Fruit fly (Drosophila melanogaster) whole organism, embryonic: ENCODE measurements around the gene eya.

Experiments
- BEAF-32 ChIP-seq: fragments of 200-800 bp; sonication (Bioruptor generic); optimal IDR thresholded peaks from 3 replicates; lab custom pipeline; 2017; ENCODE audit warnings: missing biosample characterization, missing genetic modification characterization, mild to moderate bottlenecking, moderate library complexity, missing genetic modification reagents
- CG10543 ChIP-seq: fragments of 200-800 bp; sonication (Bioruptor generic); optimal IDR thresholded peaks from 3 replicates; lab custom pipeline; 2017; ENCODE audit warnings: missing biosample characterization, mild to moderate bottlenecking, missing genetic modification characterization, moderate library complexity
- CG14965 ChIP-seq: fragments of 200-800 bp; sonication (Bioruptor generic); optimal IDR thresholded peaks from 2 replicates; lab custom pipeline; 2016; ENCODE audit warnings: missing biosample characterization, missing genetic modification characterization, borderline replicate concordance
- CG15479 ChIP-seq: fragments of 200-800 bp; sonication (Bioruptor generic); optimal IDR thresholded peaks from 3 replicates; lab custom pipeline; 2019; ENCODE audit warnings: missing biosample characterization, mild to moderate bottlenecking, missing genetic modification characterization, moderate library complexity
- CG18011 ChIP-seq: fragments of 200-800 bp; sonication (Bioruptor generic); optimal IDR thresholded peaks from 2 replicates; lab custom pipeline; 2017; ENCODE audit warnings: missing biosample characterization, missing genetic modification characterization, mild to moderate bottlenecking, moderate library complexity, missing genotype
- CG31441 ChIP-seq: fragments of 200-800 bp; sonication (Bioruptor generic); IDR thresholded peaks from 2 replicates; pipeline ENCODE4 v1.3.6; 2022; ENCODE audit warnings: missing biosample characterization, missing genetic modification characterization
- CG4328 ChIP-seq: fragments of 200-800 bp; sonication (Bioruptor generic); optimal IDR thresholded peaks from 3 replicates; lab custom pipeline; 2017; ENCODE audit warnings: missing biosample characterization, missing genetic modification reagents, missing genetic modification characterization
- CG6254 ChIP-seq: fragments of 200-800 bp; sonication (Bioruptor generic); optimal IDR thresholded peaks from 3 replicates; lab custom pipeline; 2017; ENCODE audit warnings: mild to moderate bottlenecking, missing biosample characterization, missing genetic modification reagents, missing genetic modification characterization
- CG6689 ChIP-seq: fragments of 200-800 bp; sonication (Bioruptor generic); IDR thresholded peaks from 2 replicates; pipeline ENCODE4 v1.3.6; 2022; ENCODE audit warnings: missing biosample characterization, missing genetic modification characterization
- CG8478 ChIP-seq: fragments of >200 bp; optimal IDR thresholded peaks from 2 replicates; lab custom pipeline; 2018
- CG8765 ChIP-seq: fragments of 200-800 bp; sonication (Bioruptor generic); IDR thresholded peaks from 2 replicates; pipeline ENCODE4 v1.3.6; 2022; ENCODE audit warnings: missing biosample characterization, missing genetic modification characterization
- CoRest ChIP-seq: fragments of 200-800 bp; sonication (Bioruptor generic); optimal IDR thresholded peaks from 3 replicates; lab custom pipeline; 2018; ENCODE audit warnings: missing biosample characterization, mild to moderate bottlenecking, missing genetic modification characterization, moderate library complexity
- Dip3 ChIP-seq: fragments of 200-800 bp; sonication (Bioruptor generic); optimal IDR thresholded peaks from 3 replicates; lab custom pipeline; 2016; ENCODE audit warnings: missing biosample characterization, missing genetic modification characterization
- Ets97D ChIP-seq: fragments of 200-800 bp; sonication (Bioruptor generic); optimal IDR thresholded peaks from 3 replicates; lab custom pipeline; 2016; ENCODE audit warnings: missing biosample characterization, missing genetic modification characterization
- Hand ChIP-seq: fragments of 200-800 bp; sonication (Bioruptor generic); optimal IDR thresholded peaks from 2 replicates; lab custom pipeline; 2017; ENCODE audit warnings: mild to moderate bottlenecking, missing biosample characterization, missing genetic modification reagents, missing genetic modification characterization
- HmgD ChIP-seq: fragments of 200-800 bp; sonication (Bioruptor generic); optimal IDR thresholded peaks from 3 replicates; lab custom pipeline; 2016; ENCODE audit warnings: missing biosample characterization, missing genetic modification characterization
- Mad ChIP-seq: fragments of 200-800 bp; sonication (Bioruptor generic); optimal IDR thresholded peaks from 2 replicates; lab custom pipeline; 2016; ENCODE audit warnings: missing biosample characterization, missing genetic modification characterization
- Mrtf ChIP-seq: fragments of 200-800 bp; sonication (Bioruptor generic); IDR thresholded peaks from 3 replicates; pipeline ENCODE4 v1.3.6; 2022; ENCODE audit warnings: missing biosample characterization, missing genetic modification characterization
- Nf-YC ChIP-seq: fragments of 200-800 bp; optimal IDR thresholded peaks from 3 replicates; lab custom pipeline; 2019; ENCODE audit warnings: missing biosample characterization, mild to moderate bottlenecking, missing genetic modification characterization, moderate library complexity
- Oli ChIP-seq: fragments of 200-800 bp; sonication (Bioruptor generic); optimal IDR thresholded peaks from 2 replicates; lab custom pipeline; 2018; ENCODE audit warnings: missing biosample characterization, mild to moderate bottlenecking, missing genetic modification characterization, moderate library complexity
- Ptx1 ChIP-seq: fragments of 200-800 bp; sonication (Bioruptor generic); IDR thresholded peaks from 2 replicates; pipeline ENCODE4 v1.3.6; 2022; ENCODE audit warnings: missing biosample characterization, missing genetic modification characterization
- Sox100B ChIP-seq: fragments of 200-800 bp; sonication (Bioruptor generic); optimal IDR thresholded peaks from 3 replicates; lab custom pipeline; 2018; ENCODE audit warnings: missing biosample characterization, mild to moderate bottlenecking, missing genetic modification characterization
- chm ChIP-seq: fragments of 200-800 bp; sonication (Bioruptor generic); IDR thresholded peaks from 2 replicates; pipeline ENCODE4 v1.3.6; 2022; ENCODE audit warnings: missing biosample characterization, missing genetic modification characterization
- dan ChIP-seq: fragments of 200-800 bp; sonication (Bioruptor generic); IDR thresholded peaks from 2 replicates; pipeline ENCODE4 v1.3.6; 2022; ENCODE audit warnings: missing biosample characterization, missing genetic modification characterization
- disco-r ChIP-seq: fragments of 200-800 bp; sonication (Bioruptor generic); optimal IDR thresholded peaks from 2 replicates; lab custom pipeline; 2016; ENCODE audit warnings: missing biosample characterization, missing genetic modification characterization
- ewg ChIP-seq: fragments of 200-800 bp; sonication (Bioruptor generic); optimal IDR thresholded peaks from 3 replicates; lab custom pipeline; 2017; ENCODE audit warnings: mild to moderate bottlenecking, missing biosample characterization, missing genetic modification reagents, missing genetic modification characterization
- exex ChIP-seq: fragments of 200-800 bp; sonication (Bioruptor generic); optimal IDR thresholded peaks from 4 replicates; lab custom pipeline; 2018; ENCODE audit warnings: missing biosample characterization, mild to moderate bottlenecking, missing genetic modification characterization, moderate library complexity
- eyg ChIP-seq: fragments of 200-800 bp; sonication (Bioruptor generic); optimal IDR thresholded peaks from 3 replicates; lab custom pipeline; 2016; ENCODE audit warnings: missing biosample characterization, missing genetic modification characterization
- fd3F ChIP-seq: fragments of 200-800 bp; sonication (Bioruptor generic); optimal IDR thresholded peaks from 2 replicates; lab custom pipeline; 2018; ENCODE audit warnings: missing biosample characterization, mild to moderate bottlenecking, missing genetic modification characterization, moderate library complexity
- fd64A ChIP-seq: fragments of 200-800 bp; sonication (Bioruptor generic); optimal IDR thresholded peaks from 3 replicates; lab custom pipeline; 2018; ENCODE audit warnings: missing biosample characterization, mild to moderate bottlenecking, missing genetic modification characterization
- gce ChIP-seq: fragments of 200-800 bp; sonication (Bioruptor generic); IDR thresholded peaks from 3 replicates; pipeline ENCODE4 v1.3.6; 2022; ENCODE audit warnings: missing biosample characterization, missing genetic modification characterization
- gcm ChIP-seq: fragments of 200-800 bp; sonication (Bioruptor generic); optimal IDR thresholded peaks from 2 replicates; lab custom pipeline; 2019; ENCODE audit warnings: missing biosample characterization, mild to moderate bottlenecking, missing genetic modification characterization, moderate library complexity
- hb ChIP-seq: fragments of 200-800 bp; sonication (Bioruptor generic); IDR thresholded peaks from 3 replicates; pipeline ENCODE4 v1.3.6; 2022; ENCODE audit warnings: missing biosample characterization, missing genetic modification characterization; ENCODE audit not compliant: partially characterized antibody
- hbn ChIP-seq: fragments of 200-800 bp; sonication (Bioruptor generic); IDR thresholded peaks from 2 replicates; pipeline ENCODE4 v1.3.6; 2022; ENCODE audit warnings: missing biosample characterization, missing genetic modification characterization; ENCODE audit not compliant: partially characterized antibody
- klu ChIP-seq: fragments of 200-800 bp; sonication (Bioruptor generic); IDR thresholded peaks from 2 replicates; pipeline ENCODE4 v1.3.6; 2022; ENCODE audit warnings: missing biosample characterization, missing genetic modification characterization
- kni ChIP-seq: fragments of 200-800 bp; sonication (Bioruptor generic); optimal IDR thresholded peaks from 3 replicates; lab custom pipeline; 2017; ENCODE audit warnings: mild to moderate bottlenecking, missing biosample characterization, missing genetic modification reagents, missing genetic modification characterization
- lola ChIP-seq, 3 experiments: fragments of >200 bp in 2 of 3; fragments of 200-800 bp in 1 of 3; sonication (Bioruptor generic) in 1 of 3; optimal IDR thresholded peaks; 2 replicates each; lab custom pipeline; 2017 to 2019; ENCODE audit warnings: missing biosample characterization in 3 of 3, missing genetic modification characterization in 3 of 3, mild to moderate bottlenecking in 1 of 3, moderate library complexity in 1 of 3
- odd ChIP-seq: fragments of 200-800 bp; sonication (Bioruptor generic); optimal IDR thresholded peaks from 2 replicates; lab custom pipeline; 2017; ENCODE audit warnings: missing biosample characterization, mild to moderate bottlenecking, missing genetic modification characterization
- peb ChIP-seq: fragments of 200-800 bp; sonication (Bioruptor generic); IDR thresholded peaks from 2 replicates; pipeline ENCODE4 v1.3.6; 2022; ENCODE audit warnings: missing biosample characterization, missing genetic modification characterization
- pros ChIP-seq: fragments of 200-800 bp; sonication (Bioruptor generic); optimal IDR thresholded peaks from 3 replicates; lab custom pipeline; 2019; ENCODE audit warnings: missing biosample characterization, mild to moderate bottlenecking, missing genetic modification characterization, moderate library complexity
- sens-2 ChIP-seq: fragments of 200-800 bp; sonication (Bioruptor generic); IDR thresholded peaks from 2 replicates; pipeline ENCODE4 v1.3.6; 2022; ENCODE audit warnings: missing biosample characterization, missing genetic modification characterization
- sisA ChIP-seq: fragments of 200-800 bp; sonication (Bioruptor generic); IDR thresholded peaks from 2 replicates; pipeline ENCODE4 v1.3.6; 2022; ENCODE audit warnings: missing biosample characterization, missing genetic modification characterization
- sna ChIP-seq: fragments of 200-800 bp; sonication (Bioruptor generic); IDR thresholded peaks from 2 replicates; pipeline ENCODE4 v1.3.6; 2022; ENCODE audit warnings: missing biosample characterization, missing genetic modification characterization; ENCODE audit not compliant: partially characterized antibody
- tin ChIP-seq: fragments of 200-800 bp; sonication (Bioruptor generic); optimal IDR thresholded peaks from 3 replicates; lab custom pipeline; 2016; ENCODE audit warnings: missing biosample characterization, missing genetic modification characterization
- tio ChIP-seq: fragments of 200-800 bp; sonication (Bioruptor generic); optimal IDR thresholded peaks from 2 replicates; lab custom pipeline; 2017; ENCODE audit warnings: missing biosample characterization, missing genetic modification characterization, inconsistent platforms
- ttk ChIP-seq: fragments of 200-800 bp; sonication (Bioruptor generic); IDR thresholded peaks from 2 replicates; pipeline ENCODE4 v2.1.2; 2022; ENCODE audit warnings: missing biosample characterization, missing genetic modification characterization
- twi ChIP-seq: fragments of 200-800 bp; optimal IDR thresholded peaks from 2 replicates; lab custom pipeline; 2019; ENCODE audit warnings: missing biosample characterization, mild to moderate bottlenecking, missing genetic modification characterization, moderate library complexity
- vnd ChIP-seq: fragments of 200-800 bp; sonication (Bioruptor generic); IDR thresholded peaks from 3 replicates; pipeline ENCODE4 v1.3.6; 2022; ENCODE audit warnings: missing biosample characterization, missing genetic modification characterization; ENCODE audit not compliant: partially characterized antibody
- vvl ChIP-seq: fragments of 200-800 bp; sonication (Bioruptor generic); IDR thresholded peaks from 2 replicates; pipeline ENCODE4 v1.3.6; 2022; ENCODE audit warnings: missing biosample characterization, missing genetic modification characterization
- wek ChIP-seq: fragments of 200-800 bp; sonication (Bioruptor generic); optimal IDR thresholded peaks from 3 replicates; lab custom pipeline; 2018; ENCODE audit warnings: missing biosample characterization, mild to moderate bottlenecking, missing genetic modification characterization, moderate library complexity

Gene eya

DNA sequence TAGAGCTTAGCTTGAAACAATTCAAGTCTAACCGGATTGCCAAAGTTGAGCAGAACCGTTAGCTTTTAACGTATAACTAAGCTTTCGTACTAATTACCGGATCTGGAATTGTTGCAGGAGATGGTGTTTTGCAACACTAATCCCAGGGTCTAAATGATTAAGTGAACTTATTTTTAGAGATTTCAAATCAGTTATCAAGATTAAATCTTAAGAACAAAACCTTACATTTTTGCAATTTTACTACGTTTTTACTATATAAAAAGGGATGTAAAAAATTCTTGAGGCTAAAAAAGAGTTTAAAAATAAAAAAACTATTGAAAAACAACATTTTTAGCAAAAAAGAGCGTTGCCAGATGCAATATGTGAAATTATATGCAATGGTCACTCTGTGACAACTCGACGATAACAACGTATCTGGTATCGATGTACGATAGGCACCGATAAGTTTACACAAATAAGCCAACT, 58.1 kb downstream of the eya start, which contains the start of the genes KFase and epsilonCOP (continued):
- peak; percentile 49 for TF ChIP-seq gcm (GFP tag; lab: Kevin White, UChicago)
- peak; percentile 59 for TF ChIP-seq eyg (GFP tag; lab: Kevin White, UChicago)
- TF ChIP-seq CG6254 (GFP tag; lab: Kevin White, UChicago) = peak; percentile 36
- TF ChIP-seq sisA = no peak
- peak; percentile 70 for TF ChIP-seq hbn (GFP tag; lab: Robert Waterston, UW)
- TF ChIP-seq klu (GFP tag; lab: Robert Waterston, UW) = no peak
- TF ChIP-seq CG10543 (GFP tag; lab: Kevin White, UChicago) = peak; percentile 59
- peak; percentile 13 for TF ChIP-seq fd3F (GFP tag; lab: Kevin White, UChicago)
- peak; percentile 48 for TF ChIP-seq disco-r
- TF ChIP-seq Mrtf = no peak
- no peak for TF ChIP-seq tio (GFP tag; lab: Kevin White, UChicago)
- TF ChIP-seq vvl (GFP tag; lab: Robert Waterston, UW) = peak; percentile 67
- TF ChIP-seq CG6689 (GFP tag; lab: Robert Waterston, UW) = no peak
- peak; percentile 71 for TF ChIP-seq Dip3
- no peak for TF ChIP-seq wek
- TF ChIP-seq kni = peak; percentile 45
- TF ChIP-seq HmgD = no peak
- no peak for TF ChIP-seq gce (GFP tag; lab: Robert Waterston, UW)
- TF ChIP-seq hb (GFP tag; lab: Robert Waterston, UW) = peak; percentile 66; the same call in 2 of the 3 replicates
- TF ChIP-seq CG31441 = peak; percentile 64
- TF ChIP-seq peb (GFP tag; lab: Robert Waterston, UW) = no peak
- no peak for TF ChIP-seq CG8765 (GFP tag; lab: Robert Waterston, UW)
- TF ChIP-seq twi = peak; percentile 21
- TF ChIP-seq vnd = peak; percentile 58
- peak; percentile 68 for TF ChIP-seq exex (tag; lab: Kevin White, UChicago)
- peak; percentile 58 for TF ChIP-seq CG4328 (GFP tag; lab: Kevin White, UChicago)
- peak in 1 of 3 experiments; percentile 38 for TF ChIP-seq lola (GFP tag; optimal IDR thresholded peaks at IDR 0.05; lab: Kevin White, UChicago)
- TF ChIP-seq CG8478 (lab: Kevin White, UChicago) = no peak
- TF ChIP-seq dan (GFP tag; lab: Robert Waterston, UW) = no peak
- no peak for TF ChIP-seq fd64A (GFP tag; lab: Kevin White, UChicago)
- peak; percentile 86 for TF ChIP-seq sna (GFP tag; lab: Robert Waterston, UW)
- peak; percentile 14 for TF ChIP-seq tin (GFP tag; lab: Kevin White, UChicago)
- peak; percentile 46 for TF ChIP-seq CG18011
- no peak for TF ChIP-seq sens-2 (GFP tag; lab: Robert Waterston, UW)
- TF ChIP-seq ttk (GFP tag; lab: Robert Waterston, UW) = no peak
- TF ChIP-seq Sox100B = no peak
- no peak for TF ChIP-seq Hand
- TF ChIP-seq CG15479 = no peak
- TF ChIP-seq Ptx1 (GFP tag; lab: Robert Waterston, UW) = peak; percentile 42; the same call in 1 of the 2 replicates
- peak; percentile 18 for TF ChIP-seq odd (GFP tag; lab: Kevin White, UChicago)
- TF ChIP-seq Nf-YC = peak; percentile 66
- no peak for TF ChIP-seq chm (GFP tag; lab: Robert Waterston, UW)
- TF ChIP-seq Ets97D (GFP tag; lab: Kevin White, UChicago) = peak; percentile 98
- TF ChIP-seq pros (GFP tag; lab: Kevin White, UChicago) = no peak
- peak; percentile 65 for TF ChIP-seq BEAF-32 (GFP tag; lab: Kevin White, UChicago)
- TF ChIP-seq Oli (tag; lab: Kevin White, UChicago) = no peak
- peak; percentile 37 for TF ChIP-seq Mad (GFP tag; lab: Kevin White, UChicago)
- TF ChIP-seq CG14965 (GFP tag; lab: Kevin White, UChicago) = no peak
- no peak for TF ChIP-seq ewg (GFP tag; lab: Kevin White, UChicago)
- peak; percentile 80 for TF ChIP-seq CoRest (tag; lab: Kevin White, UChicago)
